Worm (Caenorhabditis elegans): ENCODE measurements around the gene F40G12.2.

F40G12.2 gene

DNA sequence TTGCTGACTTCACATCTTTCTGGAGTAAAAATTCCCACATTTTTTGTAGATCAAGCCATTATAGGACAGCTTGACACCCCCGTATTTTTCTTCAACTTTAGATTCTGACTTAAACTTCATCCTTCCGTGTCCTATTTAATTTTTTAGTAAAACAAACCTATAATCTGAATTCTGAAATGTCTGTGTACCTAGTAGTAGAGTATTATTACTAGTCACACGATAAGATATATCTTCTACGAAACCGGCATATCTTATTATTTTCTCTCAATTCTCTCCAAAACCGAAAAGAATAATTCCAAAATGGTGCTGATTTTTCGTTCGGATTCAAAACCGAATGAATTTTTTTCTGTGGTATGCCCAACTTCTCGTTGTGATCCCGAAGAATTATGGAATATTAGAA, 33.7 kb upstream of the F40G12.2 start, which contains the start of gene F14D7.9:
TSS of gene F14D7.9 (plus strand) at position 301 of the 400 bp plus-strand sequence.
- TF ChIP-seq skn-1 (tag; optimal IDR thresholded peaks at IDR 0.05) (no peak), aly-2 (tag; optimal IDR thresholded peaks at IDR 0.05) (no peak), R02D3.7 (tag; optimal IDR thresholded peaks at IDR 0.05) (no peak), lin-11 (tag; optimal IDR thresholded peaks at IDR 0.05) (no peak), alr-1 (tag; optimal IDR thresholded peaks at IDR 0.05) (no peak), egl-27 (tag; optimal IDR thresholded peaks at IDR 0.05) (no peak)

DNA sequence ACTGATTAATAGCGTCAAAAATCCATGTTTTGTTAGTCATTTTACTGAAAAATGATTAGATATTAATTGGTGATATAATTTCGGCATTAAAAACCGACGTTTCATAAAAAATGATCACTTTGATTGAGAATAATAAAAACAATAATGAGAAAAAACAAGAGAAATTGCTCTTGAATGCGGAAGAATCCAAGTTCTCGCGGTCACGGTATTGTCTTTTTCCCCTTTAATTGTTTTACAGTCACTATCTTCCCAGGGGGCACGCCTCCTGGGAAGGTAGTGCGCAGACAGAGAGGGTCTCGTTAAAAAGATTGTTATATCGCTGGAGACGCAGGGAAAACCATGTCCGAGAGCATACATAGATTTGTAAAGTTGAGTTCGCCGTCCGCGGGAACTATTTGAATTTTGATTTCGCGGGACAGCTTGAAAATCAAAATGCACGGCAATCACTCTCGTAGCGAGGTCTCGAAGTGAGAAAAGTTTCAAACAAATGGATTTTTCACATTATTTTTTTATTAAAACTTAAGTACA, 33.0 kb upstream of the F40G12.2 start, which contains the start of gene F14D7.2:
TSS of gene F14D7.2 (minus strand) at position 51 of the 528 bp plus-strand sequence.
- TF ChIP-seq aly-2 (tag; optimal IDR thresholded peaks at IDR 0.05) (no peak), ztf-1 (GFP tag; conservative IDR thresholded peaks at IDR 0.05) (no peak), elt-3 (tag; optimal IDR thresholded peaks at IDR 0.05) (no peak), nhr-25 (tag; optimal IDR thresholded peaks at IDR 0.05) (no peak), ama-1 (optimal IDR thresholded peaks at IDR 0.05) (no peak), nhr-21 (tag; optimal IDR thresholded peaks at IDR 0.05) (no peak), blmp-1 (tag; optimal IDR thresholded peaks at IDR 0.05; ENCODE audit: insufficient read depth) (no peak), mab-5 (tag; optimal IDR thresholded peaks at IDR 0.05) (no peak), unc-62 (GFP tag; optimal IDR thresholded peaks at IDR 0.05) (no peak), ztf-11 (tag; optimal IDR thresholded peaks at IDR 0.05) (no peak), fos-1 (tag; optimal IDR thresholded peaks at IDR 0.05) (no peak), mdl-1 (tag; optimal IDR thresholded peaks at IDR 0.05) (no peak), alr-1 (tag; optimal IDR thresholded peaks at IDR 0.05) (no peak), lsy-2 (tag; optimal IDR thresholded peaks at IDR 0.05) (no peak)

DNA sequence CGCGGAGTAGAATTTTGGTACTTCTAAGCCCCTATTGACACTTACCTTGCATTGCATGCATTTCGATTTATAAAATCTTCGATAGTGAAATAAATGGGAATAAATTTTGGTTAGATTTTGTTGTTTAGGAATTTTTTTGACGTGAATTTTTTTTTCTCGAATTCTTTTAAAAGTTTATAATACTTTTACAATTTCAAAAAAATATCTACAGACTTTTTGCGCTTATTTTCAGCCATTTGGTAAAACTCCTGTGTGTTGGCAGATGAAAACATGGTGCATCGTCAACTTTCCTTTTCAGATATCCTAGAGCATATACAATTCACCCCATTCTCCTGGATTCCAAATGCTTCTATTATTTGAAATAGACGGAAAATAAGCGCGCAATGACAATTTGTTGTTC, 29.9 kb upstream of the F40G12.2 start, which contains the start of gene F14D7.18:
TSS of gene F14D7.18 (minus strand) at position 101 of the 400 bp plus-strand sequence.
- no peak for TF ChIP-seq egl-27 (tag; optimal IDR thresholded peaks at IDR 0.05)
- no peak for TF ChIP-seq aly-2 (tag; optimal IDR thresholded peaks at IDR 0.05)
- TF ChIP-seq zag-1 (tag; optimal IDR thresholded peaks at IDR 0.05), result no peak
- no peak for TF ChIP-seq nhr-10 (tag; optimal IDR thresholded peaks at IDR 0.05)
- TF ChIP-seq unc-62 (GFP tag; optimal IDR thresholded peaks at IDR 0.05), result no peak
- no peak for TF ChIP-seq nhr-129 (tag; optimal IDR thresholded peaks at IDR 0.05)
- TF ChIP-seq sma-9 (GFP tag; optimal IDR thresholded peaks at IDR 0.05), result no peak
- no peak for TF ChIP-seq sma-9 (tag; optimal IDR thresholded peaks at IDR 0.05)
- TF ChIP-seq sma-3 (GFP tag; optimal IDR thresholded peaks at IDR 0.05), result no peak
- no peak for TF ChIP-seq mdl-1 (tag; optimal IDR thresholded peaks at IDR 0.05)
- no peak for TF ChIP-seq nhr-77 (tag; optimal IDR thresholded peaks at IDR 0.05)

DNA sequence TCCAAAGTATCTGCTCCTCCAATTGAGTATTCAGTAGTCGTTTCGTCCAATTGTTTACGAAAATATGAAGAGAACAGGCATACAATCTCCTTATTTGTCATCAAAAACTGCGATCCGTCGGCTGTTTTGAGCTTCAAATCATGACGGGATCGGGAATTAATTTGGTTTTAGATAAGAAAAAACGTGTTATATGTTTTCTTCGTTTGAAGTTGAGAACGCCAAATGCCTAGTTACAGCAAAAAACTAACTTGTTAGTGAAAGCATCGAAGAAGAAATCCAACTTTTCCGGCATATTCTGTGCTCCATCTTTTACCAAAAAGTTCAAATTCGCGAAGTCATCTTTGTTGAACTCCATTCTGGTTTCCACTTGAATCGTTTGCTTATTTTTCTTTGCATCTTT, 28.6 kb upstream of the F40G12.2 start, which contains the start of gene F14D7.1:
TSS of gene F14D7.1 (minus strand) at position 101 of the 400 bp plus-strand sequence.
- TF ChIP-seq fos-1 (tag; optimal IDR thresholded peaks at IDR 0.05) (no peak), peb-1 (tag; optimal IDR thresholded peaks at IDR 0.05) (no peak), ztf-1 (GFP tag; conservative IDR thresholded peaks at IDR 0.05) (no peak), nhr-11 (tag; optimal IDR thresholded peaks at IDR 0.05) (no peak), mdl-1 (tag; optimal IDR thresholded peaks at IDR 0.05) (no peak), egl-27 (tag; optimal IDR thresholded peaks at IDR 0.05) (no peak), alr-1 (tag; optimal IDR thresholded peaks at IDR 0.05) (no peak), F13H6.1 (tag; optimal IDR thresholded peaks at IDR 0.05) (no peak), snpc-4 (tag; optimal IDR thresholded peaks at IDR 0.05) (no peak), blmp-1 (tag; optimal IDR thresholded peaks at IDR 0.05; ENCODE audit: insufficient read depth) (no peak)

DNA sequence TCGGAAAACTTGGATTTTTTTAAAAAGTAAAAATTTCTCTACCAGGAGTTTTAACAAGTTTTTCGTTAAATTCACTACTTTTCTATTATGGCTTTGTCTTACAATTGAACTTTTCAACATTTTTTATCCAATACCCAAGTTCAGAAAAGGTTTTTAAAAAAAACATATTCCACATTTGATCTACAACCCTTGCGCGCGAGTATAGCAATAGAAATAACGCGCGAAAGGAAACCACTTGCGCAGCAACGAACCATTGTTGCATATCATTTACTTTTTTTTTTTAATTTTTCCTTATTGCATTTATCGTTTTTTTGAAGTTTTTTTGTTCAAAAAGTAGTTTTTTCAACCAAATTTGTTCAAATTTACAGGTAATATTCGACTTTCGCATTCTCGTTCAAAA, 25.1 kb upstream of the F40G12.2 start, which contains the start of gene F40G12.11:
TSS of gene F40G12.11 (plus strand) at position 369 of the 400 bp plus-strand sequence.
- TF ChIP-seq sma-9 (GFP tag; optimal IDR thresholded peaks at IDR 0.05) (no peak), sma-9 (tag; optimal IDR thresholded peaks at IDR 0.05) (no peak), nhr-10 (tag; optimal IDR thresholded peaks at IDR 0.05) (no peak)

DNA sequence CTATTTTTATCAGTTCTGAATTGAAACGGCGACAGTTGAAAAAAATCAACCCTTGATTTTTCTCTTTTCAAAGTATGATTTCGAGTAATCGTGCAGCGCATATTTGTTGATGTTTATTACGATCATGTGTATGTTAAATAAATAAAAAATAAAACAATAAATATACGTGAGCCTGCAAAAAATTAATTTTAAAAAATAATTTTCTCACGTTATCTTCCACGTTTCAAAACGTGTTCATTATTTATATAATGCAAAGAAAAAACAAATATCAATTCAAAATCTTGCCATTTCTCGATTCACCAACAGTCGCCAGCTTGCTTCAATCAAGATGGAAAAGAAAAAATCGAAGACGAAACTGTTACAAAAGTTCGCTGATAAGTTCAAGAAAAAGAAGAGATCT, 22.5 kb upstream of the F40G12.2 start, which contains the start of gene F40G12.10:
TSS of gene F40G12.10 (plus strand) at position 301 of the 400 bp plus-strand sequence.
- TF ChIP-seq mbf-1 (tag; optimal IDR thresholded peaks at IDR 0.05), result no peak
- TF ChIP-seq blmp-1 (tag; optimal IDR thresholded peaks at IDR 0.05; ENCODE audit: insufficient read depth), result no peak
- TF ChIP-seq ztf-4 (tag; optimal IDR thresholded peaks at IDR 0.05), result no peak
- no peak for TF ChIP-seq nhr-12 (tag; optimal IDR thresholded peaks at IDR 0.05)
- TF ChIP-seq unc-39 (tag; optimal IDR thresholded peaks at IDR 0.05), result no peak
- no peak for TF ChIP-seq crh-2 (tag; optimal IDR thresholded peaks at IDR 0.05)
- no peak for TF ChIP-seq ztf-1 (GFP tag; conservative IDR thresholded peaks at IDR 0.05)
- TF ChIP-seq mab-5 (tag; optimal IDR thresholded peaks at IDR 0.05), result no peak
- TF ChIP-seq peb-1 (tag; optimal IDR thresholded peaks at IDR 0.05), result no peak
- TF ChIP-seq nhr-10 (tag; optimal IDR thresholded peaks at IDR 0.05), result no peak
- no peak for TF ChIP-seq ceh-82 (tag; optimal IDR thresholded peaks at IDR 0.05)
- TF ChIP-seq nhr-237 (tag; optimal IDR thresholded peaks at IDR 0.05), result no peak
- no peak for TF ChIP-seq unc-62 (GFP tag; optimal IDR thresholded peaks at IDR 0.05)
- no peak for TF ChIP-seq nhr-129 (tag; optimal IDR thresholded peaks at IDR 0.05)
- TF ChIP-seq snpc-4 (tag; optimal IDR thresholded peaks at IDR 0.05), result no peak

Data from whole organism, L2 larva.